Fruit fly (Drosophila melanogaster): ENCODE measurements around the gene CG32086.
A peak's percentile ranks its signal among the peaks of the same experiment; 100 is the strongest.

Gene CG32086

DNA sequence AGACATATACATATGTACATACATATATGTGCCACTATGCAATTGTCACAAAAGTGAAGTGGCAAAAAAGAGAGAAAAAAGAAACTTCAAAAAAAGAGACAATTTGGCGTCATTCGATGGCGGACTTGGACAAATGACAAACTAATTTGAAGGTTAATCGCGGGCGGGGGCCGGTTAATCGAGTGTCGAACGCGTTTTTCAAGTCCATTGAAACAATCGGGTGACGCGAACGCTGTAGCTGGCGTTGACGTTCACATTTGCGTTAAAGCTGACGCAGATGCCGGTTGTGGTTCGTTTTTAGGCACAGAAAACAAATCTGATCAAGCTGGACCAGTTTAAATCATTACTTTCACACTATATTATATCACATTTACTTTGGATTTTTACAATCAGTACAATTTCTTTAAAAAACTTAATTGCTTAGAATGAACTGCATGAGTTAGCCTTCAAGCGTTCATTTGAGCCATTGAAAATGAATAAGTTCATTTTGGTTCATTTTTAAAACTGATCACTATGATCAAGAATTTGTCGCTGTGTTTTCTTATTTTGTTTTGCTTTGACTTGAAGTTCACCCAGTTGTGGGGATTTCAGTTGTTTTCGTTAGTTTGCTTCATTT, 50.1 kb downstream of the CG32086 start (continued):
- TF ChIP-seq Myb (GFP tag; optimal IDR thresholded peaks at IDR 0.05) (peak; percentile 30), CG7839 (tag; optimal IDR thresholded peaks at IDR 0.05) (peak; percentile 58), CG10147 (GFP tag; optimal IDR thresholded peaks at IDR 0.05) (peak; percentile 23), so (GFP tag; IDR thresholded peaks at IDR 0.05) (0 out of 3 replicates have a peak, but pooled peaks have one; percentile 16), en (GFP tag; optimal IDR thresholded peaks at IDR 0.05) (peak; percentile 29), CG16813 (GFP tag; IDR thresholded peaks at IDR 0.05; ENCODE audit: partially characterized antibody) (no peak), CG7372 (GFP tag; IDR thresholded peaks at IDR 0.05) (peak; percentile 26; the same call in 1 of the 2 replicates), H2.0 (GFP tag; IDR thresholded peaks at IDR 0.05) (peak; percentile 28; the same call in 1 of the 2 replicates), chinmo (GFP tag; IDR thresholded peaks at IDR 0.05; ENCODE audit: partially characterized antibody) (peak; percentile 50; the same call in 1 of the 4 replicates), PHDP (tag; optimal IDR thresholded peaks at IDR 0.05) (peak; percentile 50), abd-A (tag; optimal IDR thresholded peaks at IDR 0.05) (peak; percentile 16), hth (optimal IDR thresholded peaks at IDR 0.05) (no peak), CG3995 (GFP tag; optimal IDR thresholded peaks at IDR 0.05) (peak; percentile 0), dmrt99B (tag; optimal IDR thresholded peaks at IDR 0.05) (peak; percentile 68), chif (GFP tag; optimal IDR thresholded peaks at IDR 0.05) (peak in 1 of 2 experiments; percentile 18), CG4854 (GFP tag; optimal IDR thresholded peaks at IDR 0.05) (no peak), CG11093 (GFP tag; IDR thresholded peaks at IDR 0.05) (peak; percentile 40; the same call in 1 of the 3 replicates), tin (GFP tag; optimal IDR thresholded peaks at IDR 0.05) (no peak), CG10979 (tag; optimal IDR thresholded peaks at IDR 0.05) (peak; percentile 5), yki (optimal IDR thresholded peaks at IDR 0.05) (no peak), Xrp1 (GFP tag; IDR thresholded peaks at IDR 0.05) (peak; percentile 27; the same call in 1 of the 2 replicates), CG30403 (GFP tag; optimal IDR thresholded peaks at IDR 0.05) (peak; percentile 52), CG13287 (GFP tag; IDR thresholded peaks at IDR 0.05; ENCODE audit: partially characterized antibody) (no peak), Ada2b (GFP tag; IDR thresholded peaks at IDR 0.05) (no peak), trh (GFP tag; optimal IDR thresholded peaks at IDR 0.05) (no peak)
